Fruit fly (Drosophila melanogaster) whole organism, embryonic: ENCODE results near the gene CG14646.
A peak's percentile ranks its signal among the peaks of the same experiment; 100 is the strongest.

Source experiments
- Atf-2 ChIP-seq: fragments of 200-800 bp; sonication (Bioruptor generic); optimal IDR thresholded peaks from 2 replicates; lab custom pipeline; 2016; ENCODE audit warnings: missing biosample characterization, missing genetic modification characterization
- B-H2 ChIP-seq: fragments of 200-800 bp; sonication (Bioruptor generic); optimal IDR thresholded peaks from 2 replicates; lab custom pipeline; 2018; ENCODE audit warnings: missing biosample characterization, mild to moderate bottlenecking, missing genetic modification characterization
- BtbVII ChIP-seq: fragments of 200-800 bp; sonication (Bioruptor generic); optimal IDR thresholded peaks from 3 replicates; lab custom pipeline; 2017; ENCODE audit warnings: missing biosample characterization, mild to moderate bottlenecking, missing genetic modification characterization
- Bteb2 ChIP-seq: fragments of 200-800 bp; sonication (Bioruptor generic); optimal IDR thresholded peaks from 2 replicates; lab custom pipeline; 2016; ENCODE audit warnings: missing biosample characterization, missing genetic modification characterization
- CG10147 ChIP-seq: fragments of 200-800 bp; sonication (Bioruptor generic); optimal IDR thresholded peaks from 2 replicates; lab custom pipeline; 2019; ENCODE audit warnings: missing biosample characterization, mild to moderate bottlenecking, missing genetic modification characterization, moderate library complexity
- CG10366 ChIP-seq: fragments of 200-800 bp; sonication (Bioruptor generic); IDR thresholded peaks from 2 replicates; pipeline ENCODE4 v1.3.6; 2022; ENCODE audit warnings: missing biosample characterization, missing genetic modification characterization
- CG11560 ChIP-seq: fragments of 200-800 bp; sonication (Bioruptor generic); IDR thresholded peaks from 3 replicates; pipeline ENCODE4 v1.3.6; 2022; ENCODE audit warnings: missing biosample characterization, missing genetic modification characterization
- CG11723 ChIP-seq: fragments of 200-800 bp; sonication (Bioruptor generic); optimal IDR thresholded peaks from 2 replicates; lab custom pipeline; 2017; ENCODE audit warnings: missing biosample characterization, mild to moderate bottlenecking, missing genetic modification characterization
- CG12299 ChIP-seq: fragments of 200-800 bp; sonication (Bioruptor generic); optimal IDR thresholded peaks from 2 replicates; lab custom pipeline; 2018; ENCODE audit warnings: missing biosample characterization, mild to moderate bottlenecking, missing genetic modification characterization
- CG14860 ChIP-seq: fragments of 200-800 bp; sonication (Bioruptor generic); IDR thresholded peaks from 3 replicates; pipeline ENCODE4 v1.3.6; 2022; ENCODE audit warnings: missing biosample characterization, missing genetic modification characterization; ENCODE audit not compliant: partially characterized antibody
- CG17912 ChIP-seq: fragments of 200-800 bp; sonication (Bioruptor generic); optimal IDR thresholded peaks from 2 replicates; lab custom pipeline; 2018; ENCODE audit warnings: missing biosample characterization, mild to moderate bottlenecking, missing genetic modification characterization
- CG18619 ChIP-seq: fragments of 200-800 bp; sonication (Bioruptor generic); optimal IDR thresholded peaks from 3 replicates; lab custom pipeline; 2017; ENCODE audit warnings: missing biosample characterization, mild to moderate bottlenecking, missing genetic modification characterization
- CG3163 ChIP-seq: fragments of 200-800 bp; sonication (Bioruptor generic); optimal IDR thresholded peaks from 3 replicates; lab custom pipeline; 2016; ENCODE audit warnings: missing biosample characterization, missing genetic modification characterization
- CG42726 ChIP-seq: fragments of 200-800 bp; sonication (Bioruptor generic); IDR thresholded peaks from 2 replicates; pipeline ENCODE4 v1.3.6; 2022; ENCODE audit warnings: missing biosample characterization, missing genetic modification characterization; ENCODE audit not compliant: partially characterized antibody
- CG43689 ChIP-seq: fragments of 200-800 bp; sonication (Bioruptor generic); IDR thresholded peaks from 2 replicates; pipeline ENCODE4 v1.3.6; 2022; ENCODE audit warnings: missing biosample characterization, missing genetic modification characterization
- CG6175 ChIP-seq: fragments of 200-800 bp; sonication (Bioruptor generic); IDR thresholded peaks from 3 replicates; pipeline ENCODE4 v1.3.6; 2022; ENCODE audit warnings: missing biosample characterization, missing genetic modification characterization
- CG6272 ChIP-seq: fragments of 200-800 bp; sonication (Bioruptor generic); IDR thresholded peaks from 2 replicates; pipeline ENCODE4 v1.3.6; 2022; ENCODE audit warnings: missing biosample characterization, missing genetic modification characterization
- CG6765 ChIP-seq: fragments of 200-800 bp; sonication (Bioruptor generic); optimal IDR thresholded peaks from 3 replicates; lab custom pipeline; 2017; ENCODE audit warnings: missing biosample characterization, mild to moderate bottlenecking, missing genetic modification characterization
- CG8281 ChIP-seq: fragments of 200-800 bp; sonication (Bioruptor generic); optimal IDR thresholded peaks from 2 replicates; lab custom pipeline; 2018; ENCODE audit warnings: missing biosample characterization, mild to moderate bottlenecking, missing genetic modification characterization, moderate library complexity
- CkIIα-i1 ChIP-seq: fragments of 200-800 bp; sonication (Bioruptor generic); IDR thresholded peaks from 2 replicates; pipeline ENCODE4 v1.3.6; 2022; ENCODE audit warnings: missing biosample characterization, missing genetic modification characterization
- D ChIP-seq, 2 experiments: fragments of 200-800 bp in 1 of 2; fragments of >200 bp in 1 of 2; sonication (Bioruptor generic) in 1 of 2; optimal IDR thresholded peaks; 2 replicates in 1 of 2; 3 replicates in 1 of 2; lab custom pipeline; 2017; ENCODE audit warnings: mild to moderate bottlenecking in 1 of 2, missing biosample characterization in 1 of 2, missing genetic modification characterization in 1 of 2, missing genetic modification reagents in 1 of 2
- Dad ChIP-seq: fragments of 200-800 bp; sonication (Bioruptor generic); optimal IDR thresholded peaks from 3 replicates; lab custom pipeline; 2016; ENCODE audit warnings: missing biosample characterization, missing genetic modification characterization
- Dek ChIP-seq: fragments of 200-800 bp; sonication (Bioruptor generic); optimal IDR thresholded peaks from 3 replicates; lab custom pipeline; 2019; ENCODE audit warnings: missing biosample characterization, mild to moderate bottlenecking, missing genetic modification characterization, moderate library complexity
- Dfd ChIP-seq, 2 experiments: fragments of >200 bp; optimal IDR thresholded peaks; 2 replicates each; lab custom pipeline; 2017; ENCODE audit warnings: missing biosample characterization in 2 of 2, missing genetic modification characterization in 2 of 2
- Hand ChIP-seq: fragments of 200-800 bp; sonication (Bioruptor generic); optimal IDR thresholded peaks from 2 replicates; lab custom pipeline; 2017; ENCODE audit warnings: mild to moderate bottlenecking, missing biosample characterization, missing genetic modification reagents, missing genetic modification characterization
- Hr39 ChIP-seq: fragments of >200 bp; optimal IDR thresholded peaks from 2 replicates; lab custom pipeline; 2017
- Hr51 ChIP-seq, 2 experiments: fragments of 200-800 bp; sonication (Bioruptor generic); optimal IDR thresholded peaks; 2 replicates in 1 of 2; 3 replicates in 1 of 2; lab custom pipeline; 2016 to 2018; ENCODE audit warnings: missing biosample characterization in 2 of 2, missing genetic modification characterization in 2 of 2, mild to moderate bottlenecking in 1 of 2, moderate library complexity in 1 of 2
- Nf-YB ChIP-seq: fragments of 200-800 bp; sonication (Bioruptor generic); optimal IDR thresholded peaks from 3 replicates; lab custom pipeline; 2019; ENCODE audit warnings: missing biosample characterization, mild to moderate bottlenecking, missing genetic modification characterization, moderate library complexity
- Rx ChIP-seq: fragments of 200-800 bp; sonication (Bioruptor generic); IDR thresholded peaks from 2 replicates; pipeline ENCODE4 v1.3.6; 2022; ENCODE audit warnings: missing biosample characterization, missing genetic modification characterization
- Sin3A ChIP-seq: fragments of >200 bp; optimal IDR thresholded peaks from 2 replicates; lab custom pipeline; 2018
- Spps ChIP-seq: fragments of 200-800 bp; sonication (Bioruptor generic); optimal IDR thresholded peaks from 2 replicates; lab custom pipeline; 2018; ENCODE audit warnings: missing biosample characterization, mild to moderate bottlenecking, missing genetic modification characterization
- ac ChIP-seq: fragments of 200-800 bp; sonication (Bioruptor generic); optimal IDR thresholded peaks from 3 replicates; lab custom pipeline; 2017; ENCODE audit warnings: missing biosample characterization, mild to moderate bottlenecking, missing genetic modification characterization
- bcd ChIP-seq: fragments of 200-800 bp; sonication (Bioruptor generic); optimal IDR thresholded peaks from 2 replicates; lab custom pipeline; 2017; ENCODE audit warnings: missing biosample characterization, mild to moderate bottlenecking, missing genetic modification characterization
- bsh ChIP-seq, 2 experiments: fragments of 200-800 bp; sonication (Bioruptor generic); optimal IDR thresholded peaks; 2 replicates each; lab custom pipeline; 2017 to 2018; ENCODE audit warnings: mild to moderate bottlenecking in 2 of 2, missing biosample characterization in 2 of 2, missing genetic modification characterization in 2 of 2, moderate library complexity in 1 of 2
- caup ChIP-seq: fragments of 200-800 bp; sonication (Bioruptor generic); optimal IDR thresholded peaks from 3 replicates; lab custom pipeline; 2017; ENCODE audit warnings: missing biosample characterization, mild to moderate bottlenecking, missing genetic modification characterization, moderate library complexity; ENCODE audit not compliant: severe bottlenecking
- dimm ChIP-seq: fragments of 200-800 bp; sonication (Bioruptor generic); IDR thresholded peaks from 2 replicates; pipeline ENCODE4 v1.3.6; 2022; ENCODE audit warnings: missing biosample characterization, missing genetic modification characterization
- disco-r ChIP-seq: fragments of 200-800 bp; sonication (Bioruptor generic); optimal IDR thresholded peaks from 2 replicates; lab custom pipeline; 2016; ENCODE audit warnings: missing biosample characterization, missing genetic modification characterization
- dmrt11E ChIP-seq: fragments of 200-800 bp; sonication (Bioruptor generic); optimal IDR thresholded peaks from 3 replicates; lab custom pipeline; 2018; ENCODE audit warnings: missing biosample characterization, mild to moderate bottlenecking, missing genetic modification characterization, moderate library complexity
- fd64A ChIP-seq: fragments of 200-800 bp; sonication (Bioruptor generic); optimal IDR thresholded peaks from 3 replicates; lab custom pipeline; 2018; ENCODE audit warnings: missing biosample characterization, mild to moderate bottlenecking, missing genetic modification characterization
- lmd ChIP-seq: fragments of 200-800 bp; sonication (Bioruptor generic); IDR thresholded peaks from 2 replicates; pipeline ENCODE4 v1.3.6; 2022; ENCODE audit warnings: missing biosample characterization, missing genetic modification characterization
- lola ChIP-seq, 3 experiments: fragments of >200 bp in 2 of 3; fragments of 200-800 bp in 1 of 3; sonication (Bioruptor generic) in 1 of 3; optimal IDR thresholded peaks; 2 replicates each; lab custom pipeline; 2017 to 2019; ENCODE audit warnings: missing biosample characterization in 3 of 3, missing genetic modification characterization in 3 of 3, mild to moderate bottlenecking in 1 of 3, moderate library complexity in 1 of 3
- lov ChIP-seq, 2 experiments: fragments of 200-800 bp in 1 of 2; fragments of >200 bp in 1 of 2; sonication (Bioruptor generic) in 1 of 2; IDR thresholded peaks in 1 of 2; optimal IDR thresholded peaks in 1 of 2; 2 replicates in 1 of 2; 3 replicates in 1 of 2; pipeline versions ENCODE4 v1.3.6 to Lab custom; 2017 to 2022; ENCODE audit warnings: missing biosample characterization in 1 of 2, missing genetic modification characterization in 1 of 2
- luna ChIP-seq: fragments of 200-800 bp; sonication (Bioruptor generic); optimal IDR thresholded peaks from 2 replicates; lab custom pipeline; 2016; ENCODE audit warnings: missing biosample characterization, missing genetic modification characterization
- nau ChIP-seq: fragments of 200-800 bp; sonication (Bioruptor generic); optimal IDR thresholded peaks from 3 replicates; lab custom pipeline; 2017; ENCODE audit warnings: missing biosample characterization, mild to moderate bottlenecking, missing genetic modification characterization, missing genetic modification reagents
- sd ChIP-seq: fragments of 200-800 bp; sonication (Bioruptor generic); optimal IDR thresholded peaks from 3 replicates; lab custom pipeline; 2018; ENCODE audit warnings: missing biosample characterization, mild to moderate bottlenecking, missing genetic modification characterization, moderate library complexity
- sna ChIP-seq: fragments of 200-800 bp; sonication (Bioruptor generic); IDR thresholded peaks from 2 replicates; pipeline ENCODE4 v1.3.6; 2022; ENCODE audit warnings: missing biosample characterization, missing genetic modification characterization; ENCODE audit not compliant: partially characterized antibody
- ssp ChIP-seq: fragments of 200-800 bp; sonication (Bioruptor generic); IDR thresholded peaks from 2 replicates; pipeline ENCODE4 v1.3.6; 2022; ENCODE audit warnings: missing biosample characterization, missing genetic modification characterization
- twi ChIP-seq: fragments of 200-800 bp; optimal IDR thresholded peaks from 2 replicates; lab custom pipeline; 2019; ENCODE audit warnings: missing biosample characterization, mild to moderate bottlenecking, missing genetic modification characterization, moderate library complexity

The CG14646 gene

dm6 chr3R:4428585-4429464 is 38.7 kb downstream of the CG14646 start, which contains the start of gene srl (continued):
- no peak for TF ChIP-seq CG14860 (GFP tag; lab: Robert Waterston, UW)
- TF ChIP-seq CG12299, result no peak
- TF ChIP-seq dimm (GFP tag; lab: Robert Waterston, UW), result no peak
- TF ChIP-seq disco-r (GFP tag; lab: Kevin White, UChicago), result no peak
- TF ChIP-seq Dfd (GFP tag; optimal IDR thresholded peaks at IDR 0.05; lab: Kevin White, UChicago), result no peak
- TF ChIP-seq CG10147 (GFP tag; lab: Kevin White, UChicago), result no peak
- no peak for TF ChIP-seq Atf-2 (GFP tag; lab: Kevin White, UChicago)
- TF ChIP-seq CG18619, result no peak
- peak; percentile 14 for TF ChIP-seq CG3163 (GFP tag; lab: Kevin White, UChicago)
- no peak for TF ChIP-seq caup (GFP tag; lab: Kevin White, UChicago)
- no peak for TF ChIP-seq Hr39 (lab: Kevin White, UChicago)
- peak; percentile 72 for TF ChIP-seq twi (tag; lab: Kevin White, UChicago)
- TF ChIP-seq CG17912 (GFP tag; lab: Kevin White, UChicago), result no peak
- TF ChIP-seq CG10366 (GFP tag; lab: Robert Waterston, UW), result no peak
- no peak for TF ChIP-seq CG11723 (GFP tag; lab: Kevin White, UChicago)
- no peak for TF ChIP-seq lmd (GFP tag; lab: Robert Waterston, UW)
- no peak for TF ChIP-seq CG43689
- no peak for TF ChIP-seq CG6765
- no peak for TF ChIP-seq sd (tag; lab: Kevin White, UChicago)
- 0 out of 2 replicates have a peak, but pooled peaks have one; percentile 10 for TF ChIP-seq CG42726 (GFP tag; lab: Robert Waterston, UW)
- TF ChIP-seq Spps (tag; lab: Kevin White, UChicago), result no peak
- no peak for TF ChIP-seq BtbVII
- TF ChIP-seq lola (GFP tag; optimal IDR thresholded peaks at IDR 0.05; lab: Kevin White, UChicago), result no peak
- no peak for TF ChIP-seq B-H2 (GFP tag; lab: Kevin White, UChicago)
- TF ChIP-seq dmrt11E (tag; lab: Kevin White, UChicago), result no peak
- TF ChIP-seq Dek, result no peak
- no peak for TF ChIP-seq Bteb2 (GFP tag; lab: Kevin White, UChicago)
- TF ChIP-seq bcd (GFP tag; lab: Kevin White, UChicago), result no peak
- TF ChIP-seq Hr51 (GFP tag; optimal IDR thresholded peaks at IDR 0.05; lab: Kevin White, UChicago), result no peak
- TF ChIP-seq Nf-YB, result no peak
- TF ChIP-seq CG11560 (tag; lab: Robert Waterston, UW), result no peak
- TF ChIP-seq nau (GFP tag; lab: Kevin White, UChicago), result no peak
- TF ChIP-seq D (optimal IDR thresholded peaks at IDR 0.05; lab: Kevin White, UChicago), result peak; percentile 29
- no peak for TF ChIP-seq D (GFP tag; optimal IDR thresholded peaks at IDR 0.05; lab: Kevin White, UChicago)
- no peak for TF ChIP-seq fd64A
- no peak for TF ChIP-seq sna (GFP tag; lab: Robert Waterston, UW)
- TF ChIP-seq ac (GFP tag; lab: Kevin White, UChicago), result no peak
- peak; percentile 69; the same call in 1 of the 3 replicates for TF ChIP-seq CG6175 (GFP tag; lab: Robert Waterston, UW)
- TF ChIP-seq CkIIα-i1 (GFP tag; lab: Robert Waterston, UW), result no peak
- TF ChIP-seq bsh (GFP tag; optimal IDR thresholded peaks at IDR 0.05; lab: Kevin White, UChicago), result no peak
- no peak for TF ChIP-seq Hand (GFP tag; lab: Kevin White, UChicago)
- no peak for TF ChIP-seq CG6272 (GFP tag; lab: Robert Waterston, UW)
- no peak for TF ChIP-seq Dad (GFP tag; lab: Kevin White, UChicago)
- peak; percentile 76 for TF ChIP-seq Sin3A (lab: Kevin White, UChicago)
- TF ChIP-seq lov (optimal IDR thresholded peaks at IDR 0.05; lab: Kevin White, UChicago), result no peak
- TF ChIP-seq lov (GFP tag; IDR thresholded peaks at IDR 0.05; lab: Robert Waterston, UW), result no peak
- TF ChIP-seq Rx (GFP tag; lab: Robert Waterston, UW), result no peak
- no peak for TF ChIP-seq CG8281 (tag; lab: Kevin White, UChicago)
- no peak for TF ChIP-seq ssp (GFP tag; lab: Robert Waterston, UW)
- TF ChIP-seq luna (GFP tag; lab: Kevin White, UChicago), result no peak
